Fruit fly (Drosophila melanogaster): Measurements from ENCODE around the gene Ndc1.

DNA sequence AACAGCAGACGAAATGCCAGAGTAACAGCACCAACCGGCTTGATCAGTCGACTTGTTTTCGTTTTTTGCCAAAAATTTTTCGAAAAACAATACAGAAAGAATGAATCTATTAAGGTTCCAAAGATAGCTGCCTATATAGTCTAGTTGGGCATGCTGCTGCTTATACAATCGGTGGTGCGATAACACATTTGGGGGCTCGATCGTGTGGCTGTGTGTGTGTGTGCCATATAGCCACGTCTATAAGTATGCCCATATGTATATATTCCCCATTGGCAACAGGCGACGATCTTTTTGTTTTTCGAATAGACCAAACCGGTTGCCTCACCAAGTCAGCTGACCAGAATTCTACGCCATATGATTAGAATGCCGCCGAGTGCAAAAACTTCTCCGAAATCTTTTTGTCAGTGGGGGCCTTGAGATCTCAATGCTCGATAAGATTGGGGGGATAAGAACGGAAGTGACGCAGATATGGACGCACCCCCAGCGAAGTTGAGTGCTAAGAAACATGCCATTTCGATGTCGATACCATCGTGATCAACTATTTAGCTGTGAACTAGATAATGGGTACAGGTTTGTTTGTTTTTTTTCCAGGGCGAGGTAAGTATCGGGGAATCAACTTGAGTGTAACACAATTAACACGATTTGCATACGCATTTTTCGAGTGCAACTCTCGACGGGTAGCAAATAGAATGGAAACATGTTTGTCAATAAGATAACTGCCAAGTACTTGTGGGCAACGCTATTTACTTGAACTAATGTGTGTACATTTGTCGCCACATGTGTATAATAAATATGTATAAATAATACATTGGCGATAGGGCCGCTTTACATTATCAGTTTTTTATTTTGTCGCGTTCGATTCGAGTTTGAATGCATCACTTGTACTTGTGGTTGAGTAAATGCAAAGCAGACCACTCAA lies 16.0 kb downstream of the Ndc1 start:
- no peak for TF ChIP-seq Myc (optimal IDR thresholded peaks at IDR 0.05)
- TF ChIP-seq psq (optimal IDR thresholded peaks at IDR 0.05) = no peak
- TF ChIP-seq insv (optimal IDR thresholded peaks at IDR 0.05) = no peak

All from Kc167 (cell line).